Fruit fly (Drosophila melanogaster) S2 (cell line): Measurements from ENCODE around the gene CG14074.

ENCODE experiments used
- CG8478 ChIP-seq: fragments of >200 bp; optimal IDR thresholded peaks from 2 replicates; lab custom pipeline; 2018
- CTCF ChIP-seq, 2 experiments: fragments of >200 bp; optimal IDR thresholded peaks; 2 replicates each; lab custom pipeline; 2018

Gene CG14074

dm6 chr3L:18853439-18853838, 12.6 kb upstream of the CG14074 start:
- TF ChIP-seq CTCF (optimal IDR thresholded peaks at IDR 0.05; lab: Kevin White, UChicago) (no peak), CG8478 (lab: Kevin White, UChicago) (no peak)

- no peak for TF ChIP-seq CTCF (optimal IDR thresholded peaks at IDR 0.05; lab: Kevin White, UChicago)
- TF ChIP-seq CG8478 (lab: Kevin White, UChicago), result no peak
These were observed 11.6 kb upstream of the CG14074 start for dm6 chr3L:18854412-18854811.

dm6 chr3L:18860467-18860866, 5.6 kb upstream of the CG14074 start:
- TF ChIP-seq CTCF (optimal IDR thresholded peaks at IDR 0.05; lab: Kevin White, UChicago), result no peak
- TF ChIP-seq CG8478 (lab: Kevin White, UChicago), result no peak

dm6 chr3L:18861893-18862292, 4.1 kb upstream of the CG14074 start:
- TF ChIP-seq CTCF (optimal IDR thresholded peaks at IDR 0.05; lab: Kevin White, UChicago), result no peak
- no peak for TF ChIP-seq CG8478 (lab: Kevin White, UChicago)

- TF ChIP-seq CTCF (optimal IDR thresholded peaks at IDR 0.05; lab: Kevin White, UChicago) (no peak), CG8478 (lab: Kevin White, UChicago) (no peak)
These were observed 2.7 kb upstream of the CG14074 start, which contains the start of gene CG6865 for dm6 chr3L:18863327-18863726. TSS of gene CG6865 (plus strand) at chr3L:18863647.

- no peak for TF ChIP-seq CG8478 (lab: Kevin White, UChicago)
- no peak for TF ChIP-seq CTCF (optimal IDR thresholded peaks at IDR 0.05; lab: Kevin White, UChicago)
These were observed 1.5 kb downstream of the CG14074 start, which contains the start of gene Dysb for dm6 chr3L:18867521-18867920. TSS of gene Dysb (plus strand) at chr3L:18867771.

dm6 chr3L:18869035-18869826, 3.2 kb downstream of the CG14074 start, which contains the start of gene Grx1:
TSS of gene Grx1 (plus strand) at chr3L:18869230.
- TF ChIP-seq CG8478 (lab: Kevin White, UChicago) (no peak), CTCF (optimal IDR thresholded peaks at IDR 0.05; lab: Kevin White, UChicago) (no peak)

- TF ChIP-seq CTCF (optimal IDR thresholded peaks at IDR 0.05; lab: Kevin White, UChicago) (no peak), CG8478 (lab: Kevin White, UChicago) (no peak)
These were observed 4.0 kb downstream of the CG14074 start, which contains the start of gene Blos3 for dm6 chr3L:18870027-18870426. TSS of gene Blos3 (plus strand) at chr3L:18870224.

- TF ChIP-seq CTCF (optimal IDR thresholded peaks at IDR 0.05; lab: Kevin White, UChicago) (no peak), CG8478 (lab: Kevin White, UChicago) (no peak)
These were observed 6.4 kb downstream of the CG14074 start, which contains the start of the genes Rad9 and Uggt for dm6 chr3L:18872440-18872839. TSS of gene Rad9 (minus strand) at chr3L:18872553. TSS of gene Uggt (plus strand) at chr3L:18872747.

dm6 chr3L:18881613-18882012, 15.6 kb downstream of the CG14074 start:
- TF ChIP-seq CG8478 (lab: Kevin White, UChicago) (no peak), CTCF (optimal IDR thresholded peaks at IDR 0.05; lab: Kevin White, UChicago) (no peak)

- TF ChIP-seq CTCF (optimal IDR thresholded peaks at IDR 0.05; lab: Kevin White, UChicago) (no peak), CG8478 (lab: Kevin White, UChicago) (no peak)
These were observed 23.3 kb downstream of the CG14074 start for dm6 chr3L:18889222-18889866.

- no peak for TF ChIP-seq CG8478 (lab: Kevin White, UChicago)
- TF ChIP-seq CTCF (optimal IDR thresholded peaks at IDR 0.05; lab: Kevin White, UChicago), result no peak
These were observed 24.5 kb downstream of the CG14074 start, which contains the start of gene CG3961 for dm6 chr3L:18890283-18891175. TSS of gene CG3961 (minus strand) at chr3L:18890483.

- peak; percentile 27 to 59 for TF ChIP-seq CTCF (optimal IDR thresholded peaks at IDR 0.05; lab: Kevin White, UChicago)
- TF ChIP-seq CG8478 (lab: Kevin White, UChicago), result no peak
These were observed 26.0 kb downstream of the CG14074 start, which contains the start of gene NijB for dm6 chr3L:18891986-18892385. TSS of gene NijB (plus strand) at chr3L:18892383.

dm6 chr3L:18895079-18895478, 29.1 kb downstream of the CG14074 start:
- TF ChIP-seq CTCF (optimal IDR thresholded peaks at IDR 0.05; lab: Kevin White, UChicago) (no peak), CG8478 (lab: Kevin White, UChicago) (no peak)
